Fruit fly (Drosophila melanogaster) Kc167 (cell line): ENCODE data around the gene CG31076.

ENCODE experiments used
- Myc ChIP-seq: fragments of >200 bp; optimal IDR thresholded peaks from 2 replicates; lab custom pipeline; 2017; ENCODE audit warnings: missing external identifiers
- Sin3A ChIP-seq: fragments of >200 bp; optimal IDR thresholded peaks from 2 replicates; lab custom pipeline; 2018; ENCODE audit warnings: missing external identifiers
- h ChIP-seq: fragments of >200 bp; optimal IDR thresholded peaks from 3 replicates; lab custom pipeline; 2018; ENCODE audit warnings: missing external identifiers
- insv ChIP-seq: fragments of >200 bp; optimal IDR thresholded peaks from 3 replicates; lab custom pipeline; 2018; ENCODE audit warnings: missing external identifiers
- psq ChIP-seq: fragments of >200 bp; optimal IDR thresholded peaks from 2 replicates; lab custom pipeline; 2017; ENCODE audit warnings: missing external identifiers
- ttk ChIP-seq: sonication (Bioruptor generic); optimal IDR thresholded peaks from 2 replicates; lab custom pipeline; 2017; ENCODE audit warnings: missing external identifiers

DNA sequence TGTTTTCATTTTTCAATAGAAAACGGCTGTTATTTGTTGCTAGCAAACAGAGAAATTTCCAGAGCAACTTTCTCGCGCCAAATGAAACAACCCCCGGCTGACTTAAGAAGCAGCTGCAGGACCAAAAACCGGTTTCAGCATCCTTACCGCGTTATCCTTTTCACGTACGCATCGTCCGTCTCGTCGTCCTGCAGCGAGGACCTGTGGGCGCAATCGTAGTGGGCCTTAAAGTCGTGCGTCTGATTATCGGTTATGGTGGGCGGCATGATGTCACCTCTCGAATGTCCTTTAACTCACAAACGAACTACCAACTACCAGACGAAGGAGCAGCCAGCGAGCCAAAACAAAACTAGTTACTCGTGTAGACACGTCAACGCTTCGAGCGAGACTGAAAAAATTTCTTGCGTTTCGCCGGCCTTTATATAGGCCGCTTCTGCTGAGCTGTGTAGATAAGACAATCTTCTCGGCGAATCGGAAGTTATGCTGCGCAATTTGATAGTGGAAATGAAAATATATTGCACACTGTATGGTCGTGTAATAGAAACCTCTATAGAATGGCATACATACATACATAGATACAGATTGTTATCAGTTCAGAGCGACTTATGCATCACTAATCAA is 36.7 kb downstream of the CG31076 start:
- no peak for TF ChIP-seq ttk (lab: Kevin White, UChicago)
- TF ChIP-seq Myc (lab: Kevin White, UChicago): no peak
- TF ChIP-seq h (lab: Kevin White, UChicago): no peak
- no peak for TF ChIP-seq psq (lab: Kevin White, UChicago)
- TF ChIP-seq insv (lab: Kevin White, UChicago): no peak
- TF ChIP-seq Sin3A: no peak
